Worm (Caenorhabditis elegans) whole organism, early embryonic: ENCODE data around the gene fbxc-36.
A peak's percentile ranks its signal among the peaks of the same experiment; 100 is the strongest.

Experiments
- B0310.2 ChIP-seq: sonication (generic microtip); optimal IDR thresholded peaks from 2 replicates; lab custom pipeline; 2016; ENCODE audit warnings: mild to moderate bottlenecking, missing genetic modification characterization, missing compliant biosample characterization
- F13C5.2 ChIP-seq: sonication (generic microtip); optimal IDR thresholded peaks from 2 replicates; lab custom pipeline; 2017; ENCODE audit warnings: mild to moderate bottlenecking, missing genetic modification characterization, inconsistent platforms, missing compliant biosample characterization
- aly-1 ChIP-seq: sonication (generic microtip); optimal IDR thresholded peaks from 2 replicates; lab custom pipeline; 2016; ENCODE audit warnings: missing genetic modification characterization, missing compliant biosample characterization
- ama-1 ChIP-seq: fragments of 150-350 bp; optimal IDR thresholded peaks from 2 replicates; lab custom pipeline; 2014
- ceh-13 ChIP-seq: fragments of 200-800 bp; sonication (Bioruptor generic); optimal IDR thresholded peaks from 2 replicates; lab custom pipeline; 2018; ENCODE audit warnings: mild to moderate bottlenecking, missing genetic modification characterization, missing compliant biosample characterization
- ceh-36 ChIP-seq: sonication (generic microtip); optimal IDR thresholded peaks from 2 replicates; lab custom pipeline; 2016; ENCODE audit warnings: missing genetic modification characterization, inconsistent platforms, missing compliant biosample characterization
- ets-7 ChIP-seq: sonication (generic microtip); optimal IDR thresholded peaks from 2 replicates; lab custom pipeline; 2016; ENCODE audit warnings: missing genotype, missing genetic modification characterization, missing compliant biosample characterization
- flt-1 ChIP-seq: fragments of 200-800 bp; sonication (Bioruptor generic); IDR thresholded peaks from 2 replicates; pipeline ENCODE4 v1.3.6; 2022; ENCODE audit warnings: missing genetic modification characterization, missing compliant biosample characterization
- hmbx-1 ChIP-seq: sonication (generic microtip); optimal IDR thresholded peaks from 2 replicates; lab custom pipeline; 2016; ENCODE audit warnings: mild to moderate bottlenecking, missing genetic modification characterization, missing compliant biosample characterization
- hmg-4 ChIP-seq: fragments of 200-800 bp; sonication (Bioruptor generic); optimal IDR thresholded peaks from 2 replicates; lab custom pipeline; 2018; ENCODE audit warnings: mild to moderate bottlenecking, missing genetic modification characterization, missing compliant biosample characterization
- hnd-1 ChIP-seq: sonication (generic microtip); optimal IDR thresholded peaks from 2 replicates; lab custom pipeline; 2016; ENCODE audit warnings: missing genetic modification characterization, missing compliant biosample characterization
- pes-1 ChIP-seq: fragments of 200-800 bp; sonication (Bioruptor generic); IDR thresholded peaks from 2 replicates; pipeline ENCODE4 v1.3.6; 2022; ENCODE audit warnings: missing genetic modification reagents, missing genetic modification characterization, missing compliant biosample characterization
- scrt-1 ChIP-seq: fragments of 200-800 bp; sonication (Bioruptor generic); IDR thresholded peaks from 2 replicates; pipeline ENCODE4 v1.3.6; 2022; ENCODE audit warnings: missing genetic modification characterization, missing compliant biosample characterization
- sea-1 ChIP-seq: fragments of 200-800 bp; sonication (Bioruptor generic); conservative IDR thresholded peaks from 2 replicates; pipeline ENCODE4 v1.3.6; 2022; ENCODE audit warnings: missing genetic modification characterization, missing compliant biosample characterization
- tbx-11 ChIP-seq: fragments of 200-800 bp; sonication (Bioruptor generic); IDR thresholded peaks from 2 replicates; pipeline ENCODE4 v1.3.6; 2022; ENCODE audit warnings: missing genetic modification characterization, missing compliant biosample characterization
- tbx-37 ChIP-seq: fragments of 200-800 bp; sonication (Bioruptor generic); conservative IDR thresholded peaks from 2 replicates; pipeline ENCODE4 v1.3.6; 2022; ENCODE audit warnings: missing genetic modification reagents, missing genetic modification characterization, missing compliant biosample characterization
- tra-4 ChIP-seq: sonication (generic microtip); optimal IDR thresholded peaks from 2 replicates; lab custom pipeline; 2017; ENCODE audit warnings: missing genetic modification characterization, missing compliant biosample characterization

Gene fbxc-36

DNA sequence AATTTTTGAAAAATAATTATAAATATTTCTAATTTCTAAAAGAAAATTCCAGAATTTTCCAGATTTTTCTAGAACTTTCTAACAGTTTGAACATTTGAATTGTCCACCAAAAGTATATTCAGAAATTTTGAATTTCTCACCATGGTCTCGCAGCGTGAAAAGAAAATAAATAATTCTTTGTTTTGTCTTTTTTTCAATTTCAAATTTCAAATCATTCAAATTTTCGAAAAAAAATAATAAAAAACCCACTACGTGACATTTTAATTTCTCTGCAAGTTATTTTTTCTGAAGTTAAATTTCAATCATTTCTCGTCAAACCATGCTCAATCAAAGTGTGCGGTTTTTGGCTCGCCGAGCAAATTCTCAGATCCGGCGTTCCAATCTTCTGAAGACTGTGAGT lies 8.1 kb upstream of the fbxc-36 start, which contains the start of gene acs-15:
acs-15 (plus strand) TSS at position 301 of the 400 bp plus-strand sequence.
- TF ChIP-seq tbx-37 (GFP tag; lab: Robert Waterston, UW) (no peak), ceh-36 (tag; lab: Kevin White, UChicago) (no peak), B0310.2 (no peak), flt-1 (GFP tag; lab: Robert Waterston, UW) (no peak), hnd-1 (tag; lab: Kevin White, UChicago) (no peak)

DNA sequence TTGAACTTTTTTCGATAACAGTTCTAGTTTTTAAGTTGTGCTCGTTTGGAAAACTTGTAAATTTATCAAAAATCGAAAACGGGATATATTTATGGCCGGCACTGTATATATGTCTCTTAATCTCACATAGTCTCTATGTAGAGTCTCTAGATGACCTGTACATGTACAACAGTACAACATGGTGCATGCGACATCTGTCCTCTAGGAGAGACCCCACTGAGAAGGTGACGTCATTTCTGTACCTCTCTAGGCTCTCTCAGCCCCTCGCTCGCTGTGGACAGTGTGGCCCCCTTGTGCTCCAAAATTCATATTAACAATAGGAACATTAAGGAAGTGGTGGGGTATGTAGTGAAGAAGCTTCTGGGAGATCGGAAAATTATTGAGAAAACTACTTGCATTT lies 3.5 kb upstream of the fbxc-36 start:
- TF ChIP-seq flt-1 (GFP tag; lab: Robert Waterston, UW) (no peak), ceh-13 (GFP tag; lab: Kevin White, UChicago) (no peak), ets-7 (tag; lab: Kevin White, UChicago) (no peak), sea-1 (GFP tag; lab: Robert Waterston, UW) (0 out of 2 replicates have a peak, but pooled peaks have one; percentile 22), pes-1 (GFP tag; lab: Robert Waterston, UW) (no peak; the same call in 1 of the 2 replicates)

DNA sequence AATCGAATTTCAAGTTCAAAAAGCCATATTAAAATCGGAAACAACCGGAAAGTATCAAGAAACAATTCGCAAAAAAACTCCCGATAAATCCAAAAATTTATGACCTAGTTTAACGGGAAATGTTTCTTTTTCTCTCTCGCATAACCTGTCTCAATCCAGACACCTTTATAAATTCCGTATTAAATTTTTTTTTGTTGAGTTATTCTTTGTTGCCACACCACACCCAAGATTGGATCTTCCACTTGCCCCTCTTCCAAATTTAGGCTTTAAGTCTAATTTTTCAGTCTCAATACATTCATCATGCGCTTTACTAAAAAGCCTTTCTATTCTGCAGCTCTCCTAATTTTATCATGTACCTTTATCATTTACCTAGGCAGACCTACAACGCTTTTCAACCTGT lies 2.2 kb upstream of the fbxc-36 start, which contains the start of gene R07C3.3:
R07C3.3 (plus strand) TSS at position 301 of the 400 bp plus-strand sequence.
- TF ChIP-seq aly-1 (no peak), F13C5.2 (tag; lab: Kevin White, UChicago) (no peak), tbx-11 (GFP tag; lab: Robert Waterston, UW) (no peak), ceh-36 (tag; lab: Kevin White, UChicago) (no peak), hmbx-1 (tag; lab: Kevin White, UChicago) (no peak), hmg-4 (no peak), flt-1 (GFP tag; lab: Robert Waterston, UW) (no peak), ceh-13 (GFP tag; lab: Kevin White, UChicago) (no peak), ama-1 (lab: Kevin White, UChicago) (no peak), tbx-37 (GFP tag; lab: Robert Waterston, UW) (no peak), tra-4 (no peak), hnd-1 (tag; lab: Kevin White, UChicago) (no peak)

DNA sequence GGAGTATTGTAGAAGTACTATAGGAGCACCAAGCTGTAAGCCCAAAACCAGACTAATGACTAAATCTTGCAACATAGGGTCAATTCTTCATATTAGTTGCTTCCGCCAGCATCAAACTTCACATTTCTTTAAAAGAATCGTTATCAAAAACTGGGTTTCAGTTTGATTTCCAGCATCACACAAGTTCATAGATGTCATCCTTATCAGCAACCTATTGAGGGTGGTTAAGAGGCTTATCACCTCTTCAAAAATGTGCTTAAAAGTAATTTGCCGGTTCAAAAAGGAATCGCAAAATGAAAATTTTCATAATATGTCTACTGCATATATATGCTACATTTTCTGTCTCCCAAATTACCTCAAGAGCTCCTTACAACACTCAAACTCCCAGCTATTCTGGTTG lies 3.0 kb downstream of the fbxc-36 start, which contains the start of gene clec-43:
clec-43 (plus strand) TSS at position 294 of the 400 bp plus-strand sequence.
- TF ChIP-seq hnd-1 (tag; lab: Kevin White, UChicago): no peak
- no peak for TF ChIP-seq ceh-36 (tag; lab: Kevin White, UChicago)
- TF ChIP-seq scrt-1 (GFP tag; lab: Robert Waterston, UW): no peak
- no peak for TF ChIP-seq tra-4
- TF ChIP-seq ets-7 (tag; lab: Kevin White, UChicago): no peak
- TF ChIP-seq aly-1: no peak
- TF ChIP-seq tbx-11 (GFP tag; lab: Robert Waterston, UW): no peak
- TF ChIP-seq B0310.2: no peak
- TF ChIP-seq pes-1 (GFP tag; lab: Robert Waterston, UW): no peak
- no peak for TF ChIP-seq hmbx-1 (tag; lab: Kevin White, UChicago)
- TF ChIP-seq tbx-37 (GFP tag; lab: Robert Waterston, UW): no peak
- no peak for TF ChIP-seq ama-1 (lab: Kevin White, UChicago)
- TF ChIP-seq sea-1 (GFP tag; lab: Robert Waterston, UW): no peak
- TF ChIP-seq flt-1 (GFP tag; lab: Robert Waterston, UW): no peak

DNA sequence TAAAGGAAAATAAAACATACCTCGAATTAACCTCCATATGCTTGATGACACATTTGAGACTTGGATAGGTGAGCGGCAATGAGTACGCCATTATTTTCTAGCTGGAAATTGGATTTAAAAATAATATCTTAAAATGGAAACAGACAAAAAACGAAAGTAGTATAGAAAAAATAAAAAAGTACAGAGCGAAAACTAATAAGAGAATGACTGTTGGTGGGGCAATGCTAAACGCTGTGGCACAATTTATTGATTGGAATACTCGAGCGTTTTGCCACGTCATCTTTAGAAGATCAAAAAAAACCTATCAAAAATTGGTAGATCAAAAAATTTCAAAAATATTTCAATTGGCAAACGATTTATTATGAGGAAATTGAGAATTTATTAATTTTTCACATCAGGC lies 7.3 kb downstream of the fbxc-36 start, which contains the start of gene fbxc-32:
fbxc-32 (minus strand) TSS at position 101 of the 400 bp plus-strand sequence.
- TF ChIP-seq hmbx-1 (tag; lab: Kevin White, UChicago) (no peak), tbx-11 (GFP tag; lab: Robert Waterston, UW) (no peak), B0310.2 (no peak), ets-7 (tag; lab: Kevin White, UChicago) (no peak), tbx-37 (GFP tag; lab: Robert Waterston, UW) (no peak), hmg-4 (no peak)

DNA sequence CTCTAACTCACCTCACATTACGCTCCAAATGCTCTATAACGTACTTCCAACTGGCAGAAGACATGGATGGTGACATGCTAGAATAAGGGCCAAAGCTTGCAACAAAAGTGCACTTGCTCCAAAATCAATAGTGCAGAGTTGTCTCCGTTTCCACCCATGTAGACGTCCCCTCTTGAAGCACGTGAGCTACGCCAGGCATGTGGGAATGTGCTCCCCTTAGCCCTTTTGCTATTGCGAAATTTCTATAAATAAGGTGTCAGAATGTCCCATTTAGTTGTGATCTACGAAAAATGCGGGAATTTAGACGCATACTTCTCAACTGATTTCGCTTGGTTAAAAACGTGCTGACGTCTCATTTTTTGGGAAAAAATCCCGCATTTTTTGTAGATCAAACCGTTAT lies 9.6 kb downstream of the fbxc-36 start:
- TF ChIP-seq tbx-37 (GFP tag; lab: Robert Waterston, UW): no peak
- no peak for TF ChIP-seq flt-1 (GFP tag; lab: Robert Waterston, UW)
- TF ChIP-seq tbx-11 (GFP tag; lab: Robert Waterston, UW): no peak
- no peak for TF ChIP-seq hmg-4
- no peak for TF ChIP-seq ets-7 (tag; lab: Kevin White, UChicago)
- TF ChIP-seq ceh-36 (tag; lab: Kevin White, UChicago): no peak
- no peak for TF ChIP-seq tra-4
- no peak for TF ChIP-seq ceh-13 (GFP tag; lab: Kevin White, UChicago)
- no peak for TF ChIP-seq B0310.2
- no peak for TF ChIP-seq ama-1 (lab: Kevin White, UChicago)
- TF ChIP-seq F13C5.2 (tag; lab: Kevin White, UChicago): no peak
- TF ChIP-seq aly-1: no peak
- no peak for TF ChIP-seq hnd-1 (tag; lab: Kevin White, UChicago)
- TF ChIP-seq pes-1 (GFP tag; lab: Robert Waterston, UW): no peak
- TF ChIP-seq hmbx-1 (tag; lab: Kevin White, UChicago): no peak
- TF ChIP-seq sea-1 (GFP tag; lab: Robert Waterston, UW): no peak

DNA sequence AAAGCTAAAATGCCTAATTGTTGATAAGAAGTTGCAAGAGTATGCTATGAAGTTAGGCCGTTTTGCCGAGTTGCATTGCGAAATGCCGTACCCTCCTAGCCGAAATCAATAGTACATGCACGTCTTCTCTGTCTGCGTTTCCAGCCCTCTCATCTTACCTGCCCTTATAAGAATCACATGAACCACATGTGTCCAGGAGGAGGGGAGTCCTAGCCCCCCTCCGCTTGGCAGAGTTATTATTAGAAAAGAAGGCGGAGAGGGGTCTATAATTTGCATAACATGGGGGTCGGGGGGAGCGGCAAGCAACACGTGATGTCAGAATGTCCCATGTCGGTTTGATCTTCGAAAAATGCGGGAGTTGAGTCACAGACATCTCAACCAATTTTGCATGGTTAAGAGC lies 12.3 kb downstream of the fbxc-36 start:
- TF ChIP-seq scrt-1 (GFP tag; lab: Robert Waterston, UW) (no peak), F13C5.2 (tag; lab: Kevin White, UChicago) (no peak), tra-4 (no peak), flt-1 (GFP tag; lab: Robert Waterston, UW) (no peak), ets-7 (tag; lab: Kevin White, UChicago) (no peak), tbx-11 (GFP tag; lab: Robert Waterston, UW) (no peak), tbx-37 (GFP tag; lab: Robert Waterston, UW) (no peak), ama-1 (lab: Kevin White, UChicago) (no peak), ceh-36 (tag; lab: Kevin White, UChicago) (no peak), B0310.2 (no peak), aly-1 (no peak), sea-1 (GFP tag; lab: Robert Waterston, UW) (no peak), ceh-13 (GFP tag; lab: Kevin White, UChicago) (no peak), hmg-4 (no peak), hnd-1 (tag; lab: Kevin White, UChicago) (no peak), hmbx-1 (tag; lab: Kevin White, UChicago) (no peak), pes-1 (GFP tag; lab: Robert Waterston, UW) (no peak)
